Worm (Caenorhabditis elegans): ENCODE measurements around the gene C50H2.7.

The C50H2.7 gene

DNA sequence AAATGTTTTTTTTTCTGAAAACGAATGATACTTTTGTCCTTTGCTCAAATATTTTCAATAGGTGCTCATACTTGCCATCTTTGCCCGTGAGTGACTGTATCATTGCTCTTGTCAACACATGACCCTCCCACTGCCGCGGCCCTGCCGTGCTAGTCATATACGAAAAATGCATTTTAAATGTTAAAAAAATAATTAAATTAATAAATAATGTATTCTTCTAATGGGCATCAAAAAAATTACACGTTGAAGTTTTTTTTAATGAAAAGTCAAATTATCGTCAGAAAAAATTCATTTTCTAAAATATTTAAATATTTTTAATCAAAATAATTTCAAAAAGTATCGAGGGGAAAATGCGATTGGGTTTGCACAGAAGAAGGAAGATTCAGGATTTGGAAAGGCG, at the start of gene C50H2.7:
Gene C50H2.7 (plus strand): TSS at position 301 of the 400 bp plus-strand sequence.
- TF ChIP-seq med-1 (GFP tag; optimal IDR thresholded peaks at IDR 0.05; ENCODE audit: insufficient read depth) (no peak), ztf-23 (GFP tag; IDR thresholded peaks at IDR 0.05) (no peak), cog-1 (tag; optimal IDR thresholded peaks at IDR 0.05) (no peak), flt-1 (GFP tag; IDR thresholded peaks at IDR 0.05) (no peak), ztf-29 (GFP tag; IDR thresholded peaks at IDR 0.05) (no peak), ref-1 (GFP tag; conservative IDR thresholded peaks at IDR 0.05) (no peak), tab-1 (GFP tag; IDR thresholded peaks at IDR 0.05) (no peak), T22C8.4 (GFP tag; IDR thresholded peaks at IDR 0.05) (no peak), klf-2 (GFP tag; conservative IDR thresholded peaks at IDR 0.05) (no peak)

- TF ChIP-seq ref-1 (GFP tag; conservative IDR thresholded peaks at IDR 0.05) (no peak), klf-2 (GFP tag; conservative IDR thresholded peaks at IDR 0.05) (no peak), flt-1 (GFP tag; IDR thresholded peaks at IDR 0.05) (no peak), tab-1 (GFP tag; IDR thresholded peaks at IDR 0.05) (no peak), ztf-29 (GFP tag; IDR thresholded peaks at IDR 0.05) (no peak), cog-1 (tag; optimal IDR thresholded peaks at IDR 0.05) (no peak), ztf-23 (GFP tag; IDR thresholded peaks at IDR 0.05) (no peak), T22C8.4 (GFP tag; IDR thresholded peaks at IDR 0.05) (no peak), med-1 (GFP tag; optimal IDR thresholded peaks at IDR 0.05; ENCODE audit: insufficient read depth) (no peak)
Measured at ce11 chrV:9879404-9879803, 43.2 kb upstream of the C50H2.7 start, which contains the start of gene srab-26. srab-26 (minus strand) TSS chrV:9879504.

- TF ChIP-seq ztf-23 (GFP tag; IDR thresholded peaks at IDR 0.05) = no peak
- TF ChIP-seq klf-2 (GFP tag; conservative IDR thresholded peaks at IDR 0.05) = no peak
- TF ChIP-seq flt-1 (GFP tag; IDR thresholded peaks at IDR 0.05) = no peak
- no peak for TF ChIP-seq cog-1 (tag; optimal IDR thresholded peaks at IDR 0.05)
- TF ChIP-seq ref-1 (GFP tag; conservative IDR thresholded peaks at IDR 0.05) = no peak
- no peak for TF ChIP-seq tab-1 (GFP tag; IDR thresholded peaks at IDR 0.05)
- no peak for TF ChIP-seq T22C8.4 (GFP tag; IDR thresholded peaks at IDR 0.05)
- TF ChIP-seq med-1 (GFP tag; optimal IDR thresholded peaks at IDR 0.05; ENCODE audit: insufficient read depth) = no peak
- TF ChIP-seq ztf-29 (GFP tag; IDR thresholded peaks at IDR 0.05) = no peak
Measured at ce11 chrV:9879867-9880266, 42.7 kb upstream of the C50H2.7 start, which contains the start of gene sdz-31. sdz-31 (plus strand) TSS chrV:9880167.

- no peak for TF ChIP-seq ref-1 (GFP tag; conservative IDR thresholded peaks at IDR 0.05)
- no peak for TF ChIP-seq T22C8.4 (GFP tag; IDR thresholded peaks at IDR 0.05)
- TF ChIP-seq ztf-23 (GFP tag; IDR thresholded peaks at IDR 0.05) = no peak
- no peak for TF ChIP-seq klf-2 (GFP tag; conservative IDR thresholded peaks at IDR 0.05)
- no peak for TF ChIP-seq cog-1 (tag; optimal IDR thresholded peaks at IDR 0.05)
- TF ChIP-seq flt-1 (GFP tag; IDR thresholded peaks at IDR 0.05) = no peak
- no peak for TF ChIP-seq med-1 (GFP tag; optimal IDR thresholded peaks at IDR 0.05; ENCODE audit: insufficient read depth)
- TF ChIP-seq ztf-29 (GFP tag; IDR thresholded peaks at IDR 0.05) = no peak
- TF ChIP-seq tab-1 (GFP tag; IDR thresholded peaks at IDR 0.05) = no peak
Measured at ce11 chrV:9885918-9886488, 36.6 kb upstream of the C50H2.7 start, which contains the start of gene clp-9. clp-9 (minus strand) TSS chrV:9885968.

- TF ChIP-seq flt-1 (GFP tag; IDR thresholded peaks at IDR 0.05) (no peak), cog-1 (tag; optimal IDR thresholded peaks at IDR 0.05) (no peak), ztf-29 (GFP tag; IDR thresholded peaks at IDR 0.05) (no peak), med-1 (GFP tag; optimal IDR thresholded peaks at IDR 0.05; ENCODE audit: insufficient read depth) (no peak), klf-2 (GFP tag; conservative IDR thresholded peaks at IDR 0.05) (no peak), T22C8.4 (GFP tag; IDR thresholded peaks at IDR 0.05) (no peak), ztf-23 (GFP tag; IDR thresholded peaks at IDR 0.05) (no peak), ref-1 (GFP tag; conservative IDR thresholded peaks at IDR 0.05) (no peak), tab-1 (GFP tag; IDR thresholded peaks at IDR 0.05) (no peak)
Measured at ce11 chrV:9889629-9890028, 33.0 kb upstream of the C50H2.7 start, which contains the start of gene fshr-1. fshr-1 (plus strand) TSS chrV:9889837.

DNA sequence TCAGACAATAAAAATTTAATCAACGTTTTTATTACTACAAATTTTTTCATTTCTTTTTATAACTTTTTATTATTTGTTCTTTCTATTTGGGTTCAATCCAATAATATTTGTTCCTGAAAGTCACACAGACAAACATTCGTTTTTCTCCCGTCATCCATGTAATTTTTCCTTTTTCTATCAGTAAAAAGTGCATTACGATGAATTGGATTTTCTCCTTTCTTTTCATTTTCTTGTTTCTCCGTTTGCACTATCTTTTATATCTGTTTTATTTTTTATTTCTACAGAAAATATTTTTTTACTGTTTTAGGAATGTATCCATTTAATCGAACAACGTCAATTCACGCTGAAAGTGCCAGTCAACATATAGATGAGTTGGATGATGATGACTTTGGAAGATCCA, 23.3 kb upstream of the C50H2.7 start, which contains the start of gene egl-47:
Gene egl-47 (plus strand): TSS at position 301 of the 400 bp plus-strand sequence.
- TF ChIP-seq cog-1 (tag; optimal IDR thresholded peaks at IDR 0.05) (no peak), klf-2 (GFP tag; conservative IDR thresholded peaks at IDR 0.05) (no peak), ref-1 (GFP tag; conservative IDR thresholded peaks at IDR 0.05) (no peak), med-1 (GFP tag; optimal IDR thresholded peaks at IDR 0.05; ENCODE audit: insufficient read depth) (no peak), ztf-29 (GFP tag; IDR thresholded peaks at IDR 0.05) (no peak), flt-1 (GFP tag; IDR thresholded peaks at IDR 0.05) (no peak), T22C8.4 (GFP tag; IDR thresholded peaks at IDR 0.05) (no peak), ztf-23 (GFP tag; IDR thresholded peaks at IDR 0.05) (no peak), tab-1 (GFP tag; IDR thresholded peaks at IDR 0.05) (no peak)

DNA sequence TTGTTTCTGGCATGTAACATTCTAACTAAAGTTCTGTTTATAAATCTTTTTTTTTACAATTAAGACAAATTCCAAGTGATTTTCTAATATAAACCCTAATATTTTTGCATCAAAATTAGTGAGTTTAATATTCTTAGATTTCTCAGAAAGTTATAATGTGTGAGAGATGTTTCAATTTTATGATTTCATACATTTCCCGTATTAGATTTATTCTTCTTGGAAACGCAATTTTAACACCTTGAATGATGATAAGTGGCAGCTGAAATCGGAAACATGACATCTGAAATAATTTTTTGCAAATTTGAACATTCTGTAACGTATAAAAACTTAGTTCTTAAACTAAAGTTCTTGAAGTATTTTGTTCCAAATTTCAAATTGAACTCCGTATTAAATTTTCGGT, 21.5 kb upstream of the C50H2.7 start:
- TF ChIP-seq ztf-23 (GFP tag; IDR thresholded peaks at IDR 0.05) (no peak), ztf-29 (GFP tag; IDR thresholded peaks at IDR 0.05) (no peak), tab-1 (GFP tag; IDR thresholded peaks at IDR 0.05) (no peak), flt-1 (GFP tag; IDR thresholded peaks at IDR 0.05) (no peak), klf-2 (GFP tag; conservative IDR thresholded peaks at IDR 0.05) (no peak)

DNA sequence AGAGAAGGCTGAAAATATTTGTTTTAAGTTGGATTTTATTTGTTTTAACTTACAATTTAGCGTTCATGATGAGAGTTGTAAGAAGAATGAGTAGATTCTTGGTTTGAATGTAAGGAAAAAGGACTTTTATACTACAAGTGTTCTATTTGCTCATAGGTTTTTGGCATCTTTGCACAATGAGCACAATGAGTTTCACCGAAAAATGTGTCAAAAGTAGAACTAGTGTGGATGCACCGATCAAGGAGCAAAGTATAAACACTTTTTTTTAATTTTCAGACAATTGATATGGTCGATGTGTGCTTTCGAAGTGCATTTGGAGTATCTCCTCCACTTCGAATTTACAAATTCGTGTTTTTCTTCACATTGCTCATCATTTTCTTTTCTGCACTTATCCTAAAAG, 16.5 kb upstream of the C50H2.7 start, which contains the start of gene fipr-11:
Gene fipr-11 (minus strand): TSS at position 101 of the 400 bp plus-strand sequence.
- TF ChIP-seq med-1 (GFP tag; optimal IDR thresholded peaks at IDR 0.05; ENCODE audit: insufficient read depth) (no peak), ztf-23 (GFP tag; IDR thresholded peaks at IDR 0.05) (no peak), T22C8.4 (GFP tag; IDR thresholded peaks at IDR 0.05) (no peak), ztf-29 (GFP tag; IDR thresholded peaks at IDR 0.05) (no peak), cog-1 (tag; optimal IDR thresholded peaks at IDR 0.05) (no peak), flt-1 (GFP tag; IDR thresholded peaks at IDR 0.05) (no peak), tab-1 (GFP tag; IDR thresholded peaks at IDR 0.05) (no peak), klf-2 (GFP tag; conservative IDR thresholded peaks at IDR 0.05) (no peak), ref-1 (GFP tag; conservative IDR thresholded peaks at IDR 0.05) (no peak)

DNA sequence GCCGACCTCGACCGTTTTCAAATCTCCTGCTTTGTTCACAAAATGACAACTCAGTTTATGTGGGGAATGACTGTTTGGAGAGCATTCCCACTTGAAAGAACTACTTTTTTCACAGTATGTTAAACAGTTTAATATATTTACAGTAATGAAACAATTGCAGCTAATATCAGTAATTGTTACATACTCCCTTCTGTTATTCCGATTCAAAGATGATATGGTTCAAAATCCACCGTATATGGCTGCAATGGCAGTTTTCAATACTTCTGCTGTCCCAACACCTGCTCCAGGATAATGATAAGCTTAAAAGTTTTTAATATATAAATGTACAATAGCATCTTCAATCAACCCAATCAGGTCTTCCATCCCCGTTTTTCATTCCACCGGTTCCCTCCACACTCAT, 15.4 kb upstream of the C50H2.7 start:
- TF ChIP-seq ref-1 (GFP tag; conservative IDR thresholded peaks at IDR 0.05) (no peak), med-1 (GFP tag; optimal IDR thresholded peaks at IDR 0.05; ENCODE audit: insufficient read depth) (no peak), cog-1 (tag; optimal IDR thresholded peaks at IDR 0.05) (no peak), ztf-23 (GFP tag; IDR thresholded peaks at IDR 0.05) (no peak), T22C8.4 (GFP tag; IDR thresholded peaks at IDR 0.05) (no peak), ztf-29 (GFP tag; IDR thresholded peaks at IDR 0.05) (no peak), klf-2 (GFP tag; conservative IDR thresholded peaks at IDR 0.05) (no peak), tab-1 (GFP tag; IDR thresholded peaks at IDR 0.05) (no peak), flt-1 (GFP tag; IDR thresholded peaks at IDR 0.05) (no peak)
